Fruit fly (Drosophila melanogaster): Measurements from ENCODE around the gene dnt.

DNA sequence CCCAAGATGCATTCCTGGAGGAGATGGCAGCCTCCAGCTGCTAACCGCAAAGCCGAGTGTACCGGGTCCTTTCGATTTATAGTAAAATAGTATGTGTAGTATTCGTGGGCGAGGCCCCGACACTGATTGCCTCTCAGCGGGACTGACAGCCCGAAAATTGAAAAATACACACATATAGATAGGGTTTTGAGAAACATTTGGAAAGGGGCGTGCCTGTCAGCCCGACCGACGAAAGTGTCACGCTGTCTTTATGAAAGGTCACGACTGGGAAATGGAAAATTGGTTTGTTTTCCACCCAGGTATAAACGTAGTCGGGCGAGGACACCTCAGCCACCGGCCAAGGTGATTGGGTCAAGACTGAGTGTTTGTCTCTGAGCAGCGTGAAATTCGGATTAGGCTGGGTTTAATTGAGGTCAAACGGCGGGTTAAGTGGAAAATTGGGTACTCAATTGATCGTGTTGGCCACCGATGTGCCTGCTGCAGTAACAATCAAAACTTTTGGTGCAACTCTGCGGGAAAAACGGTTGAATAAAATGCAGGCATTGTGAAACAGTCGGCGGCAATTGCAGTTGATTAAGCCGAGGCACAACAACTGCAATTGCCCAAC, 36.1 kb downstream of the dnt start:
- no peak for TF ChIP-seq CG6163 (GFP tag; IDR thresholded peaks at IDR 0.05)
- TF ChIP-seq CG8119 (GFP tag; IDR thresholded peaks at IDR 0.05), result no peak
- no peak for TF ChIP-seq topi (GFP tag; optimal IDR thresholded peaks at IDR 0.05)
- no peak for TF ChIP-seq cyc (GFP tag; optimal IDR thresholded peaks at IDR 0.05)
- no peak for TF ChIP-seq CG4318 (GFP tag; optimal IDR thresholded peaks at IDR 0.05)
- TF ChIP-seq CG31627 (GFP tag; optimal IDR thresholded peaks at IDR 0.05), result no peak
- no peak for TF ChIP-seq CG3919 (GFP tag; optimal IDR thresholded peaks at IDR 0.05)
- no peak for TF ChIP-seq Eip78C (GFP tag)
